Worm (Caenorhabditis elegans): Measurements from ENCODE around the gene ZC8.6.

The ZC8.6 gene

DNA sequence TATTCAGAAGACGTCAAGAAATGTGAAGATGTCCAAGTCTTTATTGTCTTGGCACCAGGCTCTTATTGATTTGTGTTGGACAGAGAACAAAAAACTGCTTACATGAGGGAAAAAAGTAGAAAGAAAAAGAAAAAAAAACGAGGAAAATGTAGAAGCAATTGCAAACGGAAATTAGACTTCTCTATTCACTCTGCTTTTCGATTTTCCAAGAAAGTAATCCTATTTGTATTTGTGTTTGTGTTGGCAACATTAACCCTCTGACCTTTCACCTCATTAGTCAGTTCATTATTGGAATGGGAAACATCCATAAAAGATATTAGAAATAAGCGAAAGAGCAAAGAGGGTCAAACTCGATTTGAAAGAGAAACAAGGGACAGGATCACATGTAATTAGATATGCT is 34.3 kb upstream of the ZC8.6 start:
- TF ChIP-seq ztf-4 (tag; optimal IDR thresholded peaks at IDR 0.05), result no peak
- no peak for TF ChIP-seq lin-39 (tag; optimal IDR thresholded peaks at IDR 0.05)
- TF ChIP-seq nhr-11 (tag; optimal IDR thresholded peaks at IDR 0.05), result no peak
- TF ChIP-seq crh-2 (tag; optimal IDR thresholded peaks at IDR 0.05), result peak; percentile 50
- TF ChIP-seq skn-1 (tag; optimal IDR thresholded peaks at IDR 0.05), result no peak
- peak; percentile 73 for TF ChIP-seq zag-1 (tag; optimal IDR thresholded peaks at IDR 0.05)
- no peak for TF ChIP-seq nhr-10 (tag; optimal IDR thresholded peaks at IDR 0.05)
- TF ChIP-seq aly-2 (tag; optimal IDR thresholded peaks at IDR 0.05), result no peak
- TF ChIP-seq nhr-237 (tag; optimal IDR thresholded peaks at IDR 0.05), result no peak
- peak; percentile 26 for TF ChIP-seq C34F6.9 (tag; optimal IDR thresholded peaks at IDR 0.05)
- no peak for TF ChIP-seq unc-39 (tag; optimal IDR thresholded peaks at IDR 0.05)
- TF ChIP-seq sem-4 (tag; optimal IDR thresholded peaks at IDR 0.05), result peak; percentile 54
- no peak for TF ChIP-seq sma-9 (GFP tag; optimal IDR thresholded peaks at IDR 0.05)
- TF ChIP-seq sma-9 (tag; optimal IDR thresholded peaks at IDR 0.05), result no peak
- no peak for TF ChIP-seq mab-5 (tag; optimal IDR thresholded peaks at IDR 0.05)
- peak in 1 of 2 experiments; percentile 44 for TF ChIP-seq lsy-2 (tag; optimal IDR thresholded peaks at IDR 0.05)
- TF ChIP-seq nhr-6 (tag; optimal IDR thresholded peaks at IDR 0.05), result no peak
- no peak for TF ChIP-seq ztf-11 (tag; optimal IDR thresholded peaks at IDR 0.05)
- no peak for TF ChIP-seq fos-1 (tag; optimal IDR thresholded peaks at IDR 0.05)
- TF ChIP-seq blmp-1 (tag; optimal IDR thresholded peaks at IDR 0.05; ENCODE audit: insufficient read depth), result no peak
- no peak for TF ChIP-seq peb-1 (tag; optimal IDR thresholded peaks at IDR 0.05)
- TF ChIP-seq unc-55 (GFP tag; optimal IDR thresholded peaks at IDR 0.05), result peak; percentile 73
- TF ChIP-seq ama-1 (optimal IDR thresholded peaks at IDR 0.05), result no peak
- TF ChIP-seq R02D3.7 (tag; optimal IDR thresholded peaks at IDR 0.05), result no peak
- TF ChIP-seq alr-1 (tag; optimal IDR thresholded peaks at IDR 0.05), result no peak

DNA sequence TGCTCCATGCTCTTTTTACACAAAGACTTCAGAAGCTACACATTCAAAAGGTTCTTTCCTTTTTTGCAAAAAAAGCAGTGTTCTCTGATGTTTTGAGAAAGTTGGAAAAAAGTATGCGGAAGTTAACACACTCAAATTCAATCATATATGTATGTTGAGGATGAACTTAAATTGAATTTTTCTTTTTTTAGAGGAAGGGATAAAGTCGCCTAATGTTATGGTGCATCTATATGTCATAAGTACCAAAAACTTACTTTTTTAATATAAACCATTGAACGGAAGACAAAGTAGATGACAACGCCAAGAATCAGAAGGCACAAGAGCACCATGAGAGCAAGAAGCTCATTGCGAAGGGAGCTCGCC is 31.2 kb upstream of the ZC8.6 start:
- no peak for TF ChIP-seq ztf-4 (tag; optimal IDR thresholded peaks at IDR 0.05)
- no peak for TF ChIP-seq nhr-25 (tag; optimal IDR thresholded peaks at IDR 0.05)
- no peak for TF ChIP-seq blmp-1 (tag; optimal IDR thresholded peaks at IDR 0.05; ENCODE audit: insufficient read depth)
- no peak for TF ChIP-seq sem-4 (tag; optimal IDR thresholded peaks at IDR 0.05)
- TF ChIP-seq nhr-237 (tag; optimal IDR thresholded peaks at IDR 0.05), result no peak
- TF ChIP-seq crh-2 (tag; optimal IDR thresholded peaks at IDR 0.05), result no peak
- TF ChIP-seq lsy-2 (tag; optimal IDR thresholded peaks at IDR 0.05), result no peak
- TF ChIP-seq nhr-6 (tag; optimal IDR thresholded peaks at IDR 0.05), result no peak
- TF ChIP-seq lin-11 (tag; optimal IDR thresholded peaks at IDR 0.05), result no peak

DNA sequence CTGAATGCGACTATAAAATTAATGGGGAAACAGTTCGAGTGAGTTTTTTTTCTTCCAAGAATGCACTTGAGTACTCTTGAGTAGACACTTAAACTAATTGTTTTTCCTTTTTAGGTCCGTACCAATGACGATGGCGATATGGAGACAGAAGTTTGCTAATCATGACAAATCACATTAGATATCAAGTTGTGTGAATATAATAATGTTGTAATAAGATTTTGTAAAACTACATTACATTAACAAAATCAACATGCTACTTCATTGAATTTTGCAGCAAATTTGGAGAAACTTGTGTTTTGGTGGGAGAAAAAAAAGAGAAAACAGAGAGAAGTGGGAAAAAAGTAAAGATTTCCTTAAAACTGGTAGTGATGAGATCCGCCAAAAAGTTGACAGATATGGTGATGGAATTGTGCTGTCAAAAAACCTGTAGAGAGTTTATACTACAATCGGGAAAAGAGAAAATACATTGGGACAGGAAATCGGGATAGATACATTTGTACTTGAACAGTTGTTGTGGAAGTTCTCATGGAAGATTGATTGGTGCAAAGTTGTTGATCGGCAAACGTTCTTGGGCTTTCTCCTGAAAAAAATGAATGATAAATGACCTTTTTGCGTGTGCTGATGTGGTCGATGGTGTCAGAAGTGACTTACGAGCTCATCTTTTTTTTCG is 30.7 kb upstream of the ZC8.6 start:
- peak; percentile 50 for TF ChIP-seq sma-9 (GFP tag; optimal IDR thresholded peaks at IDR 0.05)
- no peak for TF ChIP-seq sma-9 (tag; optimal IDR thresholded peaks at IDR 0.05)
- TF ChIP-seq nhr-77 (tag; optimal IDR thresholded peaks at IDR 0.05), result no peak
- peak in 1 of 2 experiments; percentile 19 for TF ChIP-seq lsy-2 (tag; optimal IDR thresholded peaks at IDR 0.05)
- TF ChIP-seq nhr-11 (tag; optimal IDR thresholded peaks at IDR 0.05), result no peak

DNA sequence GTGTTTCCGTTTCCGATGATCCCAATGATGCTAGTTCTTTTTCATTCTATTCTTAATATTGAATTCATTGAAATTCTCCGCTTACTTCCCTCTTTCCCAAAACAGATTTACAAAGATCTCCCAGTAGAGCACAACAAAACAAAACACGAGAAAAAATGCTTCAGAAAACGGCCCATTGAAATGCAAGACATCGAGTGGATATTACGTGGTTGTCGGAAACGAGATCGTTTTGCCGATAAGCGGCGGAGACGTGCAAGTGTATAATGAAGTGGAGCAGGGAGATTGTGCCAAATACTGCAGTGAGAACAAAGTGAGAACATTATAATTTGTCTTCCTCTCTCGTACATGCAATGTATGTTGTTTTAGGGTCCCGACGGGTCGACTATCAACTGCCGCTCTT is 29.1 kb upstream of the ZC8.6 start:
- TF ChIP-seq unc-55 (GFP tag; optimal IDR thresholded peaks at IDR 0.05), result peak; percentile 38
- no peak for TF ChIP-seq nhr-12 (tag; optimal IDR thresholded peaks at IDR 0.05)

DNA sequence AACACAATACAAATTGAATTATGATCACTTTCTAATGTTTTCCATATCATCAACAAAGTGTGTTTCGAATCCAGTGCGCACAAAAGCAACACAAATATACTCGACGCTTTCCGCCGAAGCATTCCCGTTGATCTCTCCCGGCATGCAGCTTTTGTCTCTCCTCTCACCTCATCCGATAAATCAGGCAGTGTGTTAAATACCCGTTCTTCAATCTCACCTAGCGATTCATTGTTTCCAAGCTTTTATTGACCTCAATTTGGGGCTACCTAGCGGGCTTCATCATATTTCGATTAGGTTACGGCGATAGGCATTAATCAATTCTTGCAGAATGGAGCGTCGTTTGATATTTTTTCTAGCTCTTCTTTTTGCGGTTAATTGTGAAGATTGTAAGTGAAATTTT is 26.9 kb upstream of the ZC8.6 start, which contains the start of gene ZC449.1:
ZC449.1 (plus strand) TSS at position 121 of the 400 bp plus-strand sequence.
- TF ChIP-seq nhr-21 (tag; optimal IDR thresholded peaks at IDR 0.05) (peak; percentile 32), nhr-11 (tag; optimal IDR thresholded peaks at IDR 0.05) (no peak)

DNA sequence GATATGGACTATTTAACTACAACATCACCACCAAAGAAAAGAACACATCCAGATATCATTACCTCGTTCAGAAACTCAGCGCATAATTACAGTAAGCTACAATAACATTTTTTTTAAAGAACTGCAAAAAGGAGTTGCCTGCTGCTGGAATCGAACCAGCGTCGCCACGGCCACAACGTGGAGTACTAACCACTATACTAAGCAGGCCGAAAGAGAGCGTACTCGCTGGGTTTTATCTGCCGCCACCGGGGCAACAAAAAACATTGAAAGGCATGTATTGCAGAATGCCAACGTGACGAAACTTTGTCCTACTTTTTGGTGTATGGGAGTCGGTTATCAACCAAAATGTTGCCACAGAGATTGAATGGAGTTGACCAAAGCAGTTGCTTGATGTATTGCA is 25.3 kb upstream of the ZC8.6 start:
- no peak for TF ChIP-seq dmd-4 (tag; optimal IDR thresholded peaks at IDR 0.05)
- no peak for TF ChIP-seq nhr-77 (tag; optimal IDR thresholded peaks at IDR 0.05)
- TF ChIP-seq peb-1 (tag; optimal IDR thresholded peaks at IDR 0.05), result no peak
- TF ChIP-seq elt-1 (tag; optimal IDR thresholded peaks at IDR 0.05), result no peak
- TF ChIP-seq unc-55 (GFP tag; optimal IDR thresholded peaks at IDR 0.05), result peak; percentile 22
- TF ChIP-seq unc-39 (tag; optimal IDR thresholded peaks at IDR 0.05), result no peak
- TF ChIP-seq fos-1 (tag; optimal IDR thresholded peaks at IDR 0.05), result peak; percentile 54
- no peak for TF ChIP-seq sem-4 (tag; optimal IDR thresholded peaks at IDR 0.05)
- no peak for TF ChIP-seq aly-2 (tag; optimal IDR thresholded peaks at IDR 0.05)
- peak in 1 of 2 experiments; percentile 47 for TF ChIP-seq lsy-2 (tag; optimal IDR thresholded peaks at IDR 0.05)
- TF ChIP-seq ztf-1 (GFP tag; conservative IDR thresholded peaks at IDR 0.05), result no peak
- TF ChIP-seq nhr-25 (tag; optimal IDR thresholded peaks at IDR 0.05), result no peak
- TF ChIP-seq unc-62 (GFP tag; optimal IDR thresholded peaks at IDR 0.05), result no peak
- peak; percentile 23 for TF ChIP-seq ceh-16 (tag; optimal IDR thresholded peaks at IDR 0.05)
- TF ChIP-seq mdl-1 (tag; optimal IDR thresholded peaks at IDR 0.05), result peak in 1 of 2 experiments; percentile 19
- TF ChIP-seq sma-3 (GFP tag; optimal IDR thresholded peaks at IDR 0.05), result peak; percentile 31
- no peak for TF ChIP-seq mab-5 (tag; optimal IDR thresholded peaks at IDR 0.05)
- no peak for TF ChIP-seq R02D3.7 (tag; optimal IDR thresholded peaks at IDR 0.05)
- TF ChIP-seq nhr-6 (tag; optimal IDR thresholded peaks at IDR 0.05), result no peak
- TF ChIP-seq crh-2 (tag; optimal IDR thresholded peaks at IDR 0.05), result peak; percentile 74
- no peak for TF ChIP-seq ztf-11 (tag; optimal IDR thresholded peaks at IDR 0.05)
- no peak for TF ChIP-seq nhr-10 (tag; optimal IDR thresholded peaks at IDR 0.05)
- no peak for TF ChIP-seq skn-1 (tag; optimal IDR thresholded peaks at IDR 0.05)
- TF ChIP-seq lin-11 (tag; optimal IDR thresholded peaks at IDR 0.05), result peak; percentile 43
- TF ChIP-seq nhr-21 (tag; optimal IDR thresholded peaks at IDR 0.05), result peak; percentile 51
- TF ChIP-seq nhr-129 (tag; optimal IDR thresholded peaks at IDR 0.05), result peak; percentile 83
- peak; percentile 8 for TF ChIP-seq zag-1 (tag; optimal IDR thresholded peaks at IDR 0.05)
- no peak for TF ChIP-seq ZK546.5 (tag; optimal IDR thresholded peaks at IDR 0.05)
- no peak for TF ChIP-seq snpc-4 (tag; optimal IDR thresholded peaks at IDR 0.05)

All from whole organism, L2 larva.